Worm (Caenorhabditis elegans): ENCODE measurements around the gene lpin-1.

The lpin-1 gene

DNA sequence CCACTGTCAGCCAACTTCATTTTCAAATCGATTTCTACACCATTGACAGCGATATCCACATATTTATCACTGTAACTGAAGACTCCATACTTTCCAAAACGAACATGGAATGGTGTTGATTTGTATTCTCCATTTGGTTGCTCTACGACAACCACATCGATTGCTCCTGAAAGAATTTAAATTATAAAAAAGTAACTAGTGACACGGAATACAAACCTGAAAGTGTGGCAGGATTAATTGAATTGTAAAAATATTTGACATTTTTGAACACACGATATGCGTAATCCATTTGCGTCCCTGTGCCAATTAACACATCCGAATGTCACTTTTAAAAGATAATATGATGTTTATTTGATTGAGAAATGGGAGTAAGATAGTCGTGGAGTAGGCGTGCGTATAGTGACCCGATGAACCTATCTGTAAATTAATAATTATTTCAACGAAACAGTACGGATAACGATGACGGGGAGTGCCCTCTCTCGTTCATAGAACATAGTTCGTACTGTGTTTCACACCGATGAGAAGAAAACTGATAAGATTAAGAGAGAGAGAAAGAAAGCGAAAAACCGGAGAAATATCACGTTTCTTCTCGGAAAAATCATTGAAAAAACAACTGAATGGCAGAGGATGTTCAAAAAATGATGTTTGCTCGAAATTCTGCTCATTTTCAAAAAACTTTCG, at the start of gene lpin-1:
lpin-1 (minus strand) TSS at position 417 of the 681 bp plus-strand sequence.
- no peak for TF ChIP-seq nhr-19 (GFP tag; conservative IDR thresholded peaks at IDR 0.05)
- no peak for TF ChIP-seq irx-1 (tag; optimal IDR thresholded peaks at IDR 0.05)
- TF ChIP-seq sptf-1 (tag; optimal IDR thresholded peaks at IDR 0.05), result no peak
- TF ChIP-seq isw-1 (GFP tag; IDR thresholded peaks at IDR 0.05), result no peak
- no peak for TF ChIP-seq lir-3 (tag; optimal IDR thresholded peaks at IDR 0.05; ENCODE audit: poor library complexity)
- no peak for TF ChIP-seq nhr-28 (tag; optimal IDR thresholded peaks at IDR 0.05)
- no peak for TF ChIP-seq sox-4 (tag; optimal IDR thresholded peaks at IDR 0.05)
- TF ChIP-seq dpl-1 (GFP tag; optimal IDR thresholded peaks at IDR 0.05), result peak in 1 of 3 experiments; percentile 12
- TF ChIP-seq snpc-4 (tag; optimal IDR thresholded peaks at IDR 0.05), result no peak
- TF ChIP-seq ama-1 (optimal IDR thresholded peaks at IDR 0.05), result no peak
- no peak for TF ChIP-seq ceh-88 (GFP tag; IDR thresholded peaks at IDR 0.05)
- TF ChIP-seq ztf-11 (tag; optimal IDR thresholded peaks at IDR 0.05), result no peak
- peak; percentile 28 for TF ChIP-seq nhr-71 (tag; optimal IDR thresholded peaks at IDR 0.05)
- TF ChIP-seq efl-1 (optimal IDR thresholded peaks at IDR 0.05), result no peak
- TF ChIP-seq efl-1 (GFP tag; optimal IDR thresholded peaks at IDR 0.05 in 1 of 2), result peak in 1 of 2 experiments; percentile 50
- TF ChIP-seq nhr-20 (tag; optimal IDR thresholded peaks at IDR 0.05), result peak; percentile 14
- TF ChIP-seq nhr-47 (tag; optimal IDR thresholded peaks at IDR 0.05), result no peak
- no peak for TF ChIP-seq egl-27 (tag; optimal IDR thresholded peaks at IDR 0.05)
- no peak for TF ChIP-seq nhr-11 (tag; optimal IDR thresholded peaks at IDR 0.05)
- no peak for TF ChIP-seq dsc-1 (tag; optimal IDR thresholded peaks at IDR 0.05)
- TF ChIP-seq unc-30 (tag; optimal IDR thresholded peaks at IDR 0.05), result no peak
- peak; percentile 84 for TF ChIP-seq blmp-1 (tag; optimal IDR thresholded peaks at IDR 0.05)
- no peak for TF ChIP-seq alr-1 (tag; optimal IDR thresholded peaks at IDR 0.05; ENCODE audit: borderline replicate concordance)
- TF ChIP-seq fos-1 (tag; optimal IDR thresholded peaks at IDR 0.05), result no peak
- no peak for TF ChIP-seq aha-1 (tag; optimal IDR thresholded peaks at IDR 0.05)
- peak; percentile 21 for TF ChIP-seq ztf-4 (tag; optimal IDR thresholded peaks at IDR 0.05)
- no peak for TF ChIP-seq zag-1 (tag; optimal IDR thresholded peaks at IDR 0.05)
- TF ChIP-seq C04F5.9 (tag; optimal IDR thresholded peaks at IDR 0.05), result no peak
- TF ChIP-seq pag-3 (tag; optimal IDR thresholded peaks at IDR 0.05; ENCODE audit: borderline replicate concordance, insufficient read depth), result no peak
- TF ChIP-seq mep-1 (tag; optimal IDR thresholded peaks at IDR 0.05), result peak; percentile 40
- peak; percentile 71 for TF ChIP-seq nhr-85 (tag)
- peak; percentile 12 for TF ChIP-seq elt-2 (tag; optimal IDR thresholded peaks at IDR 0.05)
- no peak for TF ChIP-seq xbp-1 (tag; optimal IDR thresholded peaks at IDR 0.05)
- TF ChIP-seq swsn-7 (tag; optimal IDR thresholded peaks at IDR 0.05), result no peak
- TF ChIP-seq tbx-2 (tag; optimal IDR thresholded peaks at IDR 0.05), result no peak
- no peak for TF ChIP-seq lin-39 (tag; optimal IDR thresholded peaks at IDR 0.05)
- TF ChIP-seq sup-37 (GFP tag; optimal IDR thresholded peaks at IDR 0.05), result no peak
- TF ChIP-seq ceh-63 (GFP tag; optimal IDR thresholded peaks at IDR 0.05), result no peak
- no peak for TF ChIP-seq pqm-1 (tag; optimal IDR thresholded peaks at IDR 0.05)
- TF ChIP-seq snu-23 (GFP tag; optimal IDR thresholded peaks at IDR 0.05), result peak; percentile 4
- no peak for TF ChIP-seq lin-35 (GFP tag; optimal IDR thresholded peaks at IDR 0.05)
- no peak for TF ChIP-seq fkh-8 (tag; optimal IDR thresholded peaks at IDR 0.05)
- TF ChIP-seq elt-3 (tag; optimal IDR thresholded peaks at IDR 0.05), result peak in 1 of 6 experiments; percentile 31
- no peak for TF ChIP-seq fkh-4 (tag; optimal IDR thresholded peaks at IDR 0.05; ENCODE audit: borderline replicate concordance)
- TF ChIP-seq nhr-76 (tag; optimal IDR thresholded peaks at IDR 0.05), result no peak
- TF ChIP-seq pax-3 (tag; optimal IDR thresholded peaks at IDR 0.05), result no peak
- peak; percentile 11 for TF ChIP-seq lin-14 (GFP tag; optimal IDR thresholded peaks at IDR 0.05)
- no peak for TF ChIP-seq lin-15B (tag; optimal IDR thresholded peaks at IDR 0.05)
- no peak for TF ChIP-seq egl-13 (tag; optimal IDR thresholded peaks at IDR 0.05)
